Fruit fly (Drosophila melanogaster): ENCODE measurements around the gene Acp26Aa.

Acp26Aa gene

DNA sequence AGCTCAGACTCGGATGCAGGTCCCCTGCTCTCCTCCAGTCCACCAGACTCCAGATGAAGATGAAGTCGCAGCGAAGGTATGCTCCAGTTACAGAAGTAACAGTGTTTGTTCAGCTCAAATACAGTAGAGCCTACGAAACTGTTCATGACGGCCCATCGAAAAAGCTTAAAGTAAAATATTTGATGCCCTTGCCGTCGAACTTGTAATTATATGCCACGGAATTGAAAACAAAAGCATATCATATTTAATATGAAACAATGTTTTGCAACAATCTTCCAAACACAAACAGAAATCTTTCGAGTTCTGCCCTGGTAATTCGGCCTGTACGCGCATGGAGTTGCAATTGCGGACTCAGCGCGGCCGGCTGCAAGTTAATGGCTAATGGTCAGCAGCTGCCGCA is 12.5 kb downstream of the Acp26Aa start (continued):
- TF ChIP-seq svp (GFP tag) = peak; percentile 20
- no peak for TF ChIP-seq lz (GFP tag; optimal IDR thresholded peaks at IDR 0.05)
- peak; percentile 65 for TF ChIP-seq CG8119 (GFP tag; IDR thresholded peaks at IDR 0.05)
- TF ChIP-seq CG6808 (GFP tag; optimal IDR thresholded peaks at IDR 0.05) = no peak
- peak; percentile 12 for TF ChIP-seq Ets96B (tag; optimal IDR thresholded peaks at IDR 0.05)
- peak; percentile 58 for TF ChIP-seq Hr4 (GFP tag; optimal IDR thresholded peaks at IDR 0.05)
- TF ChIP-seq CG6276 (GFP tag; optimal IDR thresholded peaks at IDR 0.05) = peak; percentile 25
- no peak for TF ChIP-seq CG6792 (GFP tag; optimal IDR thresholded peaks at IDR 0.05)
- TF ChIP-seq CG10669 (GFP tag; optimal IDR thresholded peaks at IDR 0.05) = no peak
- peak; percentile 37 for TF ChIP-seq CG3919 (GFP tag; optimal IDR thresholded peaks at IDR 0.05)
- TF ChIP-seq CG31627 (GFP tag; optimal IDR thresholded peaks at IDR 0.05) = peak; percentile 9
- no peak for TF ChIP-seq salr (GFP tag; optimal IDR thresholded peaks at IDR 0.05)
- TF ChIP-seq Blimp-1 (GFP tag; optimal IDR thresholded peaks at IDR 0.05) = no peak
- TF ChIP-seq CG9139 (GFP tag; optimal IDR thresholded peaks at IDR 0.05) = no peak
- TF ChIP-seq CG16779 (tag; optimal IDR thresholded peaks at IDR 0.05) = no peak

DNA sequence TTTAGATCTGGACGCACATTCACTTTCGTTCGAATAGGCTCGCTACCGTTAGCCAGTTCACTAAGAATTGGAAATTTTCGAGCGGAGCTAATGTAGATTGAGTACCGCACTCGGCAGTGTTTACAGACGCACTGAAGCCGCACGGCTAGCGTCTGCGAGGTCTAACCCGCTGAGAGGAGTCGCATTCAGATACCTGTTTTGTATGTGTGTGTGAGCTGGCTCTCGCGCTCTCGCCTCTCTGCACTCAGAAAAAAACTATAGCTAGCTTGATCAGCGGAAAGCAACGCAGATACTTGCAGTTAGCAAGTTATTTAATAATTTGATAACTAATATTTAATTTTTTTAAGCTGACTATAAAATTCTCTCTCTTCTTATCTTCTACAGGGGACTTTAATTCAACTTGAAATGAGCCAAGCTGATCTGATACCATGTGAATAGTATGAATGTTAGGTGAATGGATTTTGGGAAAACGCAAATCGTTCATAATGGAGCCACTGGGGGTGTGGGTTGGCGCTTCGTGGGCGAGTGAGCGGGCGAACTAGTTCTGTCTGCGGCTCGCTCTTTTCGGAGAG is 14.2 kb downstream of the Acp26Aa start, which contains the start of gene rau:
Gene rau (minus strand): TSS at position 136 of the 572 bp plus-strand sequence.
- peak; percentile 51 for TF ChIP-seq fd59A (GFP tag; optimal IDR thresholded peaks at IDR 0.05)
- TF ChIP-seq CG34406 (GFP tag; optimal IDR thresholded peaks at IDR 0.05) = peak; percentile 62
- peak; percentile 77 for TF ChIP-seq Lpt (GFP tag; optimal IDR thresholded peaks at IDR 0.05)
- TF ChIP-seq CG10669 (GFP tag; optimal IDR thresholded peaks at IDR 0.05) = peak; percentile 79
- TF ChIP-seq CG6808 (GFP tag; optimal IDR thresholded peaks at IDR 0.05) = peak; percentile 80
- TF ChIP-seq CG6854 (GFP tag; optimal IDR thresholded peaks at IDR 0.05) = peak; percentile 65
- peak; percentile 66 for TF ChIP-seq Hr4 (GFP tag; optimal IDR thresholded peaks at IDR 0.05)
- peak; percentile 80 for TF ChIP-seq svp (GFP tag)
- peak; percentile 73 for TF ChIP-seq Sox14 (GFP tag; optimal IDR thresholded peaks at IDR 0.05)
- TF ChIP-seq CG10631 (GFP tag; optimal IDR thresholded peaks at IDR 0.05) = peak; percentile 76
- TF ChIP-seq CG6276 (GFP tag; optimal IDR thresholded peaks at IDR 0.05) = peak; percentile 73
- TF ChIP-seq pdm3 (GFP tag; optimal IDR thresholded peaks at IDR 0.05) = peak; percentile 79
- TF ChIP-seq Ets96B (tag; optimal IDR thresholded peaks at IDR 0.05) = peak; percentile 62
- TF ChIP-seq fd85E (GFP tag; optimal IDR thresholded peaks at IDR 0.05) = no peak
- peak; percentile 56 to 70 for TF ChIP-seq ss (GFP tag; optimal IDR thresholded peaks at IDR 0.05)
- peak; percentile 14 for TF ChIP-seq CG8319 (GFP tag; optimal IDR thresholded peaks at IDR 0.05)
- TF ChIP-seq Gug (GFP tag; IDR thresholded peaks at IDR 0.05) = peak; percentile 79
- TF ChIP-seq spab (GFP tag; optimal IDR thresholded peaks at IDR 0.05) = peak; percentile 69
- TF ChIP-seq cyc (GFP tag; optimal IDR thresholded peaks at IDR 0.05) = peak; percentile 24
- peak; percentile 72 for TF ChIP-seq vri (GFP tag; optimal IDR thresholded peaks at IDR 0.05)
- peak; percentile 69 for TF ChIP-seq CG3919 (GFP tag; optimal IDR thresholded peaks at IDR 0.05)
- TF ChIP-seq Hr38 (GFP tag; optimal IDR thresholded peaks at IDR 0.05) = no peak
- peak; percentile 76 for TF ChIP-seq CG15336 (GFP tag; IDR thresholded peaks at IDR 0.05)
- TF ChIP-seq CG11762 (GFP tag; optimal IDR thresholded peaks at IDR 0.05; ENCODE audit: insufficient read depth) = peak; percentile 64
- TF ChIP-seq CG11902 (GFP tag; optimal IDR thresholded peaks at IDR 0.05) = peak; percentile 21
- TF ChIP-seq topi (GFP tag; optimal IDR thresholded peaks at IDR 0.05) = peak; percentile 45
- TF ChIP-seq fkh (GFP tag; optimal IDR thresholded peaks at IDR 0.05) = peak; percentile 83
- TF ChIP-seq achi (GFP tag; optimal IDR thresholded peaks at IDR 0.05) = peak; percentile 64
- TF ChIP-seq Sox15 (GFP tag; optimal IDR thresholded peaks at IDR 0.05) = peak; percentile 8
- TF ChIP-seq dac (GFP tag; optimal IDR thresholded peaks at IDR 0.05) = peak; percentile 75
- TF ChIP-seq Sox102F (GFP tag; optimal IDR thresholded peaks at IDR 0.05) = peak; percentile 72
- peak; percentile 68 for TF ChIP-seq CG4318 (GFP tag; optimal IDR thresholded peaks at IDR 0.05)
- peak; percentile 39 for TF ChIP-seq CG9139 (GFP tag; optimal IDR thresholded peaks at IDR 0.05)
- peak; percentile 43 for TF ChIP-seq lz (GFP tag; optimal IDR thresholded peaks at IDR 0.05)
- TF ChIP-seq eg (GFP tag; IDR thresholded peaks at IDR 0.05) = peak; percentile 84
- peak; percentile 86 for TF ChIP-seq Eip78C (GFP tag)
- peak; percentile 67 for TF ChIP-seq CG6163 (GFP tag; IDR thresholded peaks at IDR 0.05)
- TF ChIP-seq CG6792 (GFP tag; optimal IDR thresholded peaks at IDR 0.05) = peak; percentile 64
- TF ChIP-seq esn (GFP tag; optimal IDR thresholded peaks at IDR 0.05) = peak; percentile 83
- TF ChIP-seq Ets21C (GFP tag; optimal IDR thresholded peaks at IDR 0.05) = peak; percentile 34
- peak; percentile 61 for TF ChIP-seq acj6 (GFP tag; optimal IDR thresholded peaks at IDR 0.05)
- peak; percentile 50 for TF ChIP-seq CG8632 (GFP tag; optimal IDR thresholded peaks at IDR 0.05)
- peak; percentile 59 for TF ChIP-seq CG7368 (GFP tag; optimal IDR thresholded peaks at IDR 0.05)

All from whole organism, prepupa.